Worm (Caenorhabditis elegans) whole organism, L3 larva: ENCODE data around the gene orc-2.

ENCODE experiments used
- R02D3.7 ChIP-seq: fragments of 150-350 bp; optimal IDR thresholded peaks from 2 replicates; lab custom pipeline; 2014; ENCODE audit warnings: missing biosample characterization, missing genetic modification characterization
- aly-2 ChIP-seq: fragments of 150-350 bp; optimal IDR thresholded peaks from 2 replicates; lab custom pipeline; 2014; ENCODE audit warnings: missing biosample characterization, missing genetic modification characterization
- ama-1 ChIP-seq: fragments of 150-350 bp; optimal IDR thresholded peaks from 2 replicates; lab custom pipeline; 2018
- ceh-16 ChIP-seq: sonication (generic microtip); optimal IDR thresholded peaks from 2 replicates; lab custom pipeline; 2017; ENCODE audit warnings: missing biosample characterization, missing genetic modification characterization
- ceh-28 ChIP-seq: fragments of 150-350 bp; optimal IDR thresholded peaks from 2 replicates; lab custom pipeline; 2014; ENCODE audit warnings: missing biosample characterization, missing genetic modification reagents, missing genetic modification characterization
- ceh-9 ChIP-seq: sonication (generic microtip); optimal IDR thresholded peaks from 2 replicates; lab custom pipeline; 2018; ENCODE audit warnings: missing biosample characterization, missing genetic modification characterization
- daf-12 ChIP-seq: fragments of 150-350 bp; optimal IDR thresholded peaks from 2 replicates; lab custom pipeline; 2014; ENCODE audit warnings: missing biosample characterization, missing genetic modification reagents, missing genetic modification characterization
- egl-27 ChIP-seq: sonication (generic microtip); optimal IDR thresholded peaks from 4 replicates; lab custom pipeline; 2017; ENCODE audit warnings: missing biosample characterization, missing genetic modification reagents, missing genetic modification characterization
- egl-5 ChIP-seq: fragments of 150-350 bp; optimal IDR thresholded peaks from 2 replicates; lab custom pipeline; 2017; ENCODE audit warnings: missing biosample characterization, missing genetic modification reagents, missing genetic modification characterization, inconsistent platforms
- elt-1 ChIP-seq: fragments of 150-350 bp; optimal IDR thresholded peaks from 2 replicates; lab custom pipeline; 2014; ENCODE audit warnings: missing biosample characterization, missing genetic modification characterization
- elt-2 ChIP-seq: sonication (generic microtip); optimal IDR thresholded peaks from 2 replicates; lab custom pipeline; 2016; ENCODE audit warnings: missing genetic modification reagents, mild to moderate bottlenecking, missing genetic modification characterization, missing compliant biosample characterization
- elt-3 ChIP-seq, 3 experiments: fragments of 150-350 bp in 1 of 3; sonication (generic microtip) in 2 of 3; optimal IDR thresholded peaks; 2 replicates in 2 of 3; 4 replicates in 1 of 3; lab custom pipeline; 2014 to 2017; ENCODE audit warnings: missing biosample characterization in 3 of 3, missing genetic modification characterization in 3 of 3
- eor-1 ChIP-seq, 2 experiments: fragments of 150-350 bp; optimal IDR thresholded peaks; 2 replicates each; lab custom pipeline; 2014 to 2018; ENCODE audit warnings: missing biosample characterization in 2 of 2, missing genetic modification characterization in 2 of 2
- fkh-10 ChIP-seq: sonication (generic microtip); optimal IDR thresholded peaks from 2 replicates; lab custom pipeline; 2017; ENCODE audit warnings: missing biosample characterization, missing genetic modification reagents, missing genetic modification characterization
- fkh-2 ChIP-seq: fragments of 150-350 bp; optimal IDR thresholded peaks from 2 replicates; lab custom pipeline; 2014; ENCODE audit warnings: missing biosample characterization, missing genetic modification reagents, missing genetic modification characterization
- fos-1 ChIP-seq: fragments of 150-350 bp; optimal IDR thresholded peaks from 2 replicates; lab custom pipeline; 2014; ENCODE audit warnings: missing biosample characterization, missing genetic modification characterization
- lin-15B ChIP-seq: fragments of 150-350 bp; optimal IDR thresholded peaks from 2 replicates; lab custom pipeline; 2014; ENCODE audit warnings: missing biosample characterization, missing genetic modification characterization
- lin-39 ChIP-seq: fragments of 150-350 bp; optimal IDR thresholded peaks from 2 replicates; lab custom pipeline; 2018; ENCODE audit warnings: missing biosample characterization, missing genetic modification reagents, missing genetic modification characterization
- mdl-1 ChIP-seq: fragments of 150-350 bp; optimal IDR thresholded peaks from 2 replicates; lab custom pipeline; 2014; ENCODE audit warnings: missing biosample characterization, missing genetic modification characterization
- nfya-1 ChIP-seq: sonication (generic microtip); optimal IDR thresholded peaks from 2 replicates; lab custom pipeline; 2017; ENCODE audit warnings: missing genetic modification characterization, mild to moderate bottlenecking, missing compliant biosample characterization, antibody characterized with exemption, moderate library complexity; ENCODE audit not compliant: insufficient read depth
- nhr-11 ChIP-seq: fragments of 150-350 bp; optimal IDR thresholded peaks from 2 replicates; lab custom pipeline; 2014; ENCODE audit warnings: missing biosample characterization, missing genetic modification characterization
- nhr-12 ChIP-seq: fragments of 150-350 bp; optimal IDR thresholded peaks from 2 replicates; lab custom pipeline; 2014; ENCODE audit warnings: missing biosample characterization, missing genetic modification characterization
- nhr-23 ChIP-seq: fragments of 150-350 bp; optimal IDR thresholded peaks from 2 replicates; lab custom pipeline; 2014; ENCODE audit warnings: missing biosample characterization, missing genetic modification reagents, missing genetic modification characterization
- nhr-237 ChIP-seq: fragments of 150-350 bp; optimal IDR thresholded peaks from 2 replicates; lab custom pipeline; 2014; ENCODE audit warnings: missing biosample characterization, missing genetic modification characterization
- nhr-25 ChIP-seq: sonication (generic microtip); optimal IDR thresholded peaks from 2 replicates; lab custom pipeline; 2017; ENCODE audit warnings: missing biosample characterization, missing genetic modification characterization
- nhr-43 ChIP-seq: sonication (generic microtip); optimal IDR thresholded peaks from 2 replicates; lab custom pipeline; 2016; ENCODE audit warnings: mild to moderate bottlenecking, missing genetic modification characterization, missing compliant biosample characterization; ENCODE audit not compliant: poor library complexity, severe bottlenecking
- nhr-67 ChIP-seq: fragments of 150-350 bp; optimal IDR thresholded peaks from 2 replicates; lab custom pipeline; 2014; ENCODE audit warnings: missing biosample characterization, missing genetic modification characterization
- nhr-76 ChIP-seq: fragments of 150-350 bp; sonication (generic microtip); optimal IDR thresholded peaks from 5 replicates; lab custom pipeline; 2014; ENCODE audit warnings: missing biosample characterization, missing genetic modification characterization
- nhr-77 ChIP-seq: fragments of 150-350 bp; optimal IDR thresholded peaks from 2 replicates; lab custom pipeline; 2014; ENCODE audit warnings: missing biosample characterization, missing genetic modification characterization
- pha-4 ChIP-seq: fragments of 150-350 bp; optimal IDR thresholded peaks from 2 replicates; lab custom pipeline; 2014; ENCODE audit warnings: missing biosample characterization, missing genetic modification reagents, missing genetic modification characterization
- pqm-1 ChIP-seq: fragments of 150-350 bp; optimal IDR thresholded peaks from 2 replicates; lab custom pipeline; 2017; ENCODE audit warnings: missing biosample characterization, missing genetic modification characterization, inconsistent platforms
- sea-2 ChIP-seq: fragments of 150-350 bp; sonication (generic microtip); optimal IDR thresholded peaks from 4 replicates; lab custom pipeline; 2014; ENCODE audit warnings: missing biosample characterization, missing genetic modification reagents, missing genetic modification characterization
- skn-1 ChIP-seq: fragments of 150-350 bp; optimal IDR thresholded peaks from 2 replicates; lab custom pipeline; 2014; ENCODE audit warnings: missing biosample characterization, missing genetic modification characterization
- snpc-4 ChIP-seq: fragments of 150-350 bp; optimal IDR thresholded peaks from 2 replicates; lab custom pipeline; 2014; ENCODE audit warnings: missing biosample characterization, missing genetic modification characterization
- tbx-2 ChIP-seq: sonication (generic microtip); optimal IDR thresholded peaks from 2 replicates; lab custom pipeline; 2016; ENCODE audit warnings: mild to moderate bottlenecking, missing genetic modification characterization, missing compliant biosample characterization
- unc-62 ChIP-seq: fragments of 150-350 bp; sonication (generic microtip); optimal IDR thresholded peaks from 4 replicates; lab custom pipeline; 2014; ENCODE audit warnings: missing biosample characterization, missing genetic modification reagents, missing genetic modification characterization
- zag-1 ChIP-seq: fragments of 150-350 bp; optimal IDR thresholded peaks from 2 replicates; lab custom pipeline; 2014; ENCODE audit warnings: missing biosample characterization, missing genetic modification characterization
- ztf-4 ChIP-seq: fragments of 150-350 bp; optimal IDR thresholded peaks from 2 replicates; lab custom pipeline; 2014; ENCODE audit warnings: missing biosample characterization, missing genetic modification characterization

Gene orc-2

ce11 chrII:10888979-10889378 lies 15.2 kb downstream of the orc-2 start, which contains the start of gene ptr-8:
Gene ptr-8, plus strand, starts transcription at chrII:10889279.
- no peak for TF ChIP-seq skn-1 (tag; lab: Kevin White, UChicago)
- no peak for TF ChIP-seq lin-39 (tag; lab: Kevin White, UChicago)
- no peak for TF ChIP-seq ceh-16 (tag; lab: Kevin White, UChicago)
- TF ChIP-seq elt-1 (tag; lab: Kevin White, UChicago): no peak
- no peak for TF ChIP-seq nhr-25
- TF ChIP-seq fkh-10 (GFP tag; lab: Kevin White, UChicago): no peak
- no peak for TF ChIP-seq nhr-11 (tag; lab: Kevin White, UChicago)
- TF ChIP-seq ama-1: no peak
- TF ChIP-seq zag-1: no peak
- no peak for TF ChIP-seq nfya-1
- no peak for TF ChIP-seq elt-3 (tag; optimal IDR thresholded peaks at IDR 0.05; lab: Kevin White, UChicago)
- TF ChIP-seq egl-5 (tag; lab: Kevin White, UChicago): no peak
- no peak for TF ChIP-seq ceh-9
- TF ChIP-seq tbx-2: no peak
- no peak for TF ChIP-seq fos-1
- TF ChIP-seq pha-4 (tag; lab: Kevin White, UChicago): no peak
- TF ChIP-seq nhr-23 (tag; lab: Kevin White, UChicago): no peak
- TF ChIP-seq nhr-12 (tag; lab: Kevin White, UChicago): no peak

- TF ChIP-seq nfya-1: no peak
- no peak for TF ChIP-seq ceh-9
- no peak for TF ChIP-seq nhr-43
- no peak for TF ChIP-seq ama-1
- no peak for TF ChIP-seq pqm-1 (tag; lab: Kevin White, UChicago)
- TF ChIP-seq lin-39 (tag; lab: Kevin White, UChicago): no peak
- TF ChIP-seq ceh-16 (tag; lab: Kevin White, UChicago): no peak
- TF ChIP-seq egl-5 (tag; lab: Kevin White, UChicago): no peak
- TF ChIP-seq snpc-4 (tag; lab: Kevin White, UChicago): no peak
- TF ChIP-seq elt-2: no peak
- no peak for TF ChIP-seq fos-1
- TF ChIP-seq ztf-4 (tag; lab: Kevin White, UChicago): no peak
- no peak for TF ChIP-seq ceh-28 (tag; lab: Kevin White, UChicago)
Measured at ce11 chrII:10894996-10895395, 21.3 kb downstream of the orc-2 start, which contains the start of gene sra-10. Gene sra-10, minus strand, starts transcription at chrII:10895096.

ce11 chrII:10895959-10896358 lies 22.2 kb downstream of the orc-2 start:
- no peak for TF ChIP-seq sea-2 (GFP tag; lab: Kevin White, UChicago)
- no peak for TF ChIP-seq lin-15B (tag; lab: Kevin White, UChicago)
- peak; percentile 71 for TF ChIP-seq nfya-1
- no peak for TF ChIP-seq zag-1
- no peak for TF ChIP-seq elt-3 (tag; optimal IDR thresholded peaks at IDR 0.05; lab: Kevin White, UChicago)

- TF ChIP-seq pqm-1 (tag; lab: Kevin White, UChicago) (no peak), nhr-43 (no peak), skn-1 (tag; lab: Kevin White, UChicago) (no peak), fkh-2 (tag; lab: Kevin White, UChicago) (no peak), mdl-1 (tag; lab: Kevin White, UChicago) (no peak), zag-1 (no peak), R02D3.7 (tag; lab: Kevin White, UChicago) (no peak), egl-27 (tag; lab: Kevin White, UChicago) (no peak), unc-62 (GFP tag; lab: Kevin White, UChicago) (no peak), nhr-237 (tag; lab: Kevin White, UChicago) (no peak), ama-1 (no peak), eor-1 (tag; optimal IDR thresholded peaks at IDR 0.05; lab: Kevin White, UChicago) (no peak), ceh-16 (tag; lab: Kevin White, UChicago) (no peak), pha-4 (tag; lab: Kevin White, UChicago) (no peak), elt-1 (tag; lab: Kevin White, UChicago) (no peak), nhr-76 (tag; lab: Kevin White, UChicago) (no peak), tbx-2 (no peak), nfya-1 (no peak), nhr-67 (tag; lab: Kevin White, UChicago) (no peak)
Measured at ce11 chrII:10898998-10899397, 25.3 kb downstream of the orc-2 start.

ce11 chrII:10902104-10902503 lies 28.4 kb downstream of the orc-2 start, which contains the start of gene gly-1:
Gene gly-1, minus strand, starts transcription at chrII:10902204.
- TF ChIP-seq skn-1 (tag; lab: Kevin White, UChicago): no peak
- TF ChIP-seq nhr-11 (tag; lab: Kevin White, UChicago): no peak
- TF ChIP-seq fkh-10 (GFP tag; lab: Kevin White, UChicago): no peak
- TF ChIP-seq elt-1 (tag; lab: Kevin White, UChicago): no peak
- TF ChIP-seq zag-1: no peak
- TF ChIP-seq nhr-67 (tag; lab: Kevin White, UChicago): no peak
- no peak for TF ChIP-seq nhr-77
- no peak for TF ChIP-seq daf-12
- TF ChIP-seq aly-2 (tag; lab: Kevin White, UChicago): no peak
- TF ChIP-seq snpc-4 (tag; lab: Kevin White, UChicago): no peak
- no peak for TF ChIP-seq lin-15B (tag; lab: Kevin White, UChicago)
- no peak for TF ChIP-seq nhr-76 (tag; lab: Kevin White, UChicago)
- TF ChIP-seq fkh-2 (tag; lab: Kevin White, UChicago): no peak
- TF ChIP-seq sea-2 (GFP tag; lab: Kevin White, UChicago): no peak
